Fruit fly (Drosophila melanogaster) whole organism, embryonic: ENCODE data around the gene Eig71Ei.

ENCODE experiments used
- Atf6 ChIP-seq: fragments of 200-800 bp; sonication (Bioruptor generic); IDR thresholded peaks from 2 replicates; pipeline ENCODE4 v1.3.6; 2022; ENCODE audit warnings: missing biosample characterization, missing genetic modification characterization
- CG10274 ChIP-seq: fragments of 200-800 bp; sonication (Bioruptor generic); optimal IDR thresholded peaks from 3 replicates; lab custom pipeline; 2017; ENCODE audit warnings: missing biosample characterization, mild to moderate bottlenecking, missing genetic modification characterization
- CG10565 ChIP-seq: fragments of 200-800 bp; sonication (Bioruptor generic); optimal IDR thresholded peaks from 3 replicates; lab custom pipeline; 2016; ENCODE audit warnings: missing biosample characterization, mild to moderate bottlenecking, missing genetic modification characterization
- CG11085 ChIP-seq: fragments of 200-800 bp; sonication (Bioruptor generic); IDR thresholded peaks from 2 replicates; pipeline ENCODE4 v1.3.6; 2022; ENCODE audit warnings: missing biosample characterization, missing genetic modification characterization
- CG11398 ChIP-seq: fragments of 200-800 bp; sonication (Bioruptor generic); optimal IDR thresholded peaks from 2 replicates; lab custom pipeline; 2016; ENCODE audit warnings: missing biosample characterization, missing genetic modification characterization
- CG11695 ChIP-seq: fragments of 200-800 bp; sonication (Bioruptor generic); IDR thresholded peaks from 3 replicates; pipeline ENCODE4 v1.3.6; 2022; ENCODE audit warnings: missing biosample characterization, missing genetic modification characterization
- CG12391 ChIP-seq: fragments of 200-800 bp; sonication (Bioruptor generic); optimal IDR thresholded peaks from 3 replicates; lab custom pipeline; 2018; ENCODE audit warnings: missing biosample characterization, mild to moderate bottlenecking, missing genetic modification characterization, moderate library complexity
- CG13296 ChIP-seq: fragments of 200-800 bp; sonication (Bioruptor generic); optimal IDR thresholded peaks from 3 replicates; lab custom pipeline; 2018; ENCODE audit warnings: missing biosample characterization, mild to moderate bottlenecking, missing genetic modification characterization
- CG2199 ChIP-seq: fragments of 200-800 bp; sonication (Bioruptor generic); IDR thresholded peaks from 3 replicates; pipeline ENCODE4 v1.3.6; 2022; ENCODE audit warnings: missing biosample characterization, missing genetic modification characterization
- CG2678 ChIP-seq: fragments of 200-800 bp; sonication (Bioruptor generic); optimal IDR thresholded peaks from 3 replicates; lab custom pipeline; 2019; ENCODE audit warnings: missing biosample characterization, mild to moderate bottlenecking, missing genetic modification characterization, moderate library complexity
- CG30020 ChIP-seq: fragments of 200-800 bp; optimal IDR thresholded peaks from 2 replicates; lab custom pipeline; 2019; ENCODE audit warnings: missing biosample characterization, mild to moderate bottlenecking, missing genetic modification characterization, moderate library complexity
- CG4328 ChIP-seq: fragments of 200-800 bp; sonication (Bioruptor generic); optimal IDR thresholded peaks from 3 replicates; lab custom pipeline; 2017; ENCODE audit warnings: missing biosample characterization, missing genetic modification reagents, missing genetic modification characterization
- CG4424 ChIP-seq: fragments of 200-800 bp; sonication (Bioruptor generic); optimal IDR thresholded peaks from 3 replicates; lab custom pipeline; 2016; ENCODE audit warnings: missing biosample characterization, missing genetic modification characterization
- CG5953 ChIP-seq: fragments of 200-800 bp; sonication (Bioruptor generic); IDR thresholded peaks from 2 replicates; pipeline ENCODE4 v1.3.6; 2022; ENCODE audit warnings: missing biosample characterization, missing genetic modification characterization
- CG6654 ChIP-seq: fragments of 200-800 bp; sonication (Bioruptor generic); optimal IDR thresholded peaks from 2 replicates; lab custom pipeline; 2017; ENCODE audit warnings: missing biosample characterization, mild to moderate bottlenecking, missing genetic modification characterization
- CG6683 ChIP-seq: fragments of 200-800 bp; sonication (Bioruptor generic); optimal IDR thresholded peaks from 2 replicates; lab custom pipeline; 2017; ENCODE audit warnings: missing biosample characterization, mild to moderate bottlenecking, missing genetic modification characterization, missing genetic modification reagents
- CG8478 ChIP-seq: fragments of >200 bp; optimal IDR thresholded peaks from 2 replicates; lab custom pipeline; 2018
- CHES-1-like ChIP-seq: fragments of 200-800 bp; sonication (Bioruptor generic); optimal IDR thresholded peaks from 2 replicates; lab custom pipeline; 2016; ENCODE audit warnings: missing biosample characterization, missing genetic modification characterization
- Chrac-16 ChIP-seq: fragments of 200-800 bp; sonication (Bioruptor generic); optimal IDR thresholded peaks from 3 replicates; lab custom pipeline; 2016; ENCODE audit warnings: missing biosample characterization, missing genetic modification characterization
- Dp ChIP-seq: fragments of 200-800 bp; sonication (Bioruptor generic); optimal IDR thresholded peaks from 2 replicates; lab custom pipeline; 2018; ENCODE audit warnings: missing biosample characterization, mild to moderate bottlenecking, missing genetic modification characterization, moderate library complexity
- Ets65A ChIP-seq: fragments of 200-800 bp; sonication (Bioruptor generic); peaks from one replicate; lab custom pipeline; 2016; ENCODE audit warnings: missing biosample characterization, missing genetic modification characterization
- HLH54F ChIP-seq: fragments of 200-800 bp; sonication (Bioruptor generic); optimal IDR thresholded peaks from 3 replicates; lab custom pipeline; 2016; ENCODE audit warnings: missing biosample characterization, missing genetic modification characterization
- Hmr ChIP-seq: fragments of 200-800 bp; sonication (Bioruptor generic); optimal IDR thresholded peaks from 3 replicates; lab custom pipeline; 2017; ENCODE audit warnings: mild to moderate bottlenecking, missing biosample characterization, missing genetic modification reagents, missing genetic modification characterization
- Hr3 ChIP-seq: fragments of 200-800 bp; sonication (Bioruptor generic); optimal IDR thresholded peaks from 3 replicates; lab custom pipeline; 2016; ENCODE audit warnings: missing biosample characterization, missing genetic modification characterization
- Mad ChIP-seq: fragments of 200-800 bp; sonication (Bioruptor generic); optimal IDR thresholded peaks from 2 replicates; lab custom pipeline; 2016; ENCODE audit warnings: missing biosample characterization, missing genetic modification characterization
- Rfx ChIP-seq: fragments of 200-800 bp; sonication (Bioruptor generic); IDR thresholded peaks from 2 replicates; pipeline ENCODE4 v1.3.6; 2022; ENCODE audit warnings: missing biosample characterization, missing genetic modification characterization
- bcd ChIP-seq: fragments of 200-800 bp; sonication (Bioruptor generic); optimal IDR thresholded peaks from 2 replicates; lab custom pipeline; 2017; ENCODE audit warnings: missing biosample characterization, mild to moderate bottlenecking, missing genetic modification characterization
- bowl ChIP-seq: fragments of 200-800 bp; sonication (Bioruptor generic); IDR thresholded peaks from 2 replicates; pipeline ENCODE4 v1.3.6; 2022; ENCODE audit warnings: missing biosample characterization, missing genetic modification characterization
- cad ChIP-seq: fragments of >200 bp; optimal IDR thresholded peaks from 2 replicates; lab custom pipeline; 2017; ENCODE audit warnings: missing biosample characterization, missing genetic modification characterization
- chinmo ChIP-seq: fragments of 200-800 bp; sonication (Bioruptor generic); IDR thresholded peaks from 4 replicates; pipeline ENCODE4 v1.3.6; 2022; ENCODE audit warnings: missing biosample characterization, missing genetic modification characterization; ENCODE audit not compliant: partially characterized antibody
- chn ChIP-seq: fragments of 200-800 bp; sonication (Bioruptor generic); optimal IDR thresholded peaks from 2 replicates; lab custom pipeline; 2016; ENCODE audit warnings: missing biosample characterization, missing genetic modification characterization
- dysf ChIP-seq: fragments of 200-800 bp; sonication (Bioruptor generic); IDR thresholded peaks from 3 replicates; pipeline ENCODE4 v1.3.6; 2022; ENCODE audit warnings: missing biosample characterization, missing genetic modification characterization
- gsb-n ChIP-seq: fragments of 200-800 bp; sonication (Bioruptor generic); optimal IDR thresholded peaks from 3 replicates; lab custom pipeline; 2018; ENCODE audit warnings: missing biosample characterization, mild to moderate bottlenecking, missing genetic modification characterization
- ham ChIP-seq: fragments of 200-800 bp; sonication (Bioruptor generic); IDR thresholded peaks from 2 replicates; pipeline ENCODE4 v1.3.6; 2022; ENCODE audit warnings: missing biosample characterization, missing genetic modification characterization
- hth ChIP-seq: fragments of >200 bp; optimal IDR thresholded peaks from 2 replicates; lab custom pipeline; 2017; ENCODE audit warnings: inconsistent platforms
- insv ChIP-seq, 2 experiments: fragments of 200-800 bp; sonication (Bioruptor generic); optimal IDR thresholded peaks; 3 replicates each; lab custom pipeline; 2016 to 2018; ENCODE audit warnings: missing biosample characterization in 2 of 2, missing genetic modification characterization in 2 of 2
- jumu ChIP-seq: fragments of 200-800 bp; sonication (Bioruptor generic); optimal IDR thresholded peaks from 3 replicates; lab custom pipeline; 2016; ENCODE audit warnings: missing biosample characterization, missing genetic modification characterization
- ken ChIP-seq: fragments of 200-800 bp; sonication (Bioruptor generic); IDR thresholded peaks from 3 replicates; pipeline ENCODE4 v1.3.6; 2022; ENCODE audit warnings: missing biosample characterization, missing genetic modification characterization
- klu ChIP-seq: fragments of 200-800 bp; sonication (Bioruptor generic); IDR thresholded peaks from 2 replicates; pipeline ENCODE4 v1.3.6; 2022; ENCODE audit warnings: missing biosample characterization, missing genetic modification characterization
- knrl ChIP-seq: fragments of 200-800 bp; sonication (Bioruptor generic); IDR thresholded peaks from 3 replicates; pipeline ENCODE4 v1.3.6; 2022; ENCODE audit warnings: missing biosample characterization, missing genetic modification characterization; ENCODE audit not compliant: partially characterized antibody
- lab ChIP-seq: fragments of 200-800 bp; sonication (Bioruptor generic); optimal IDR thresholded peaks from 3 replicates; lab custom pipeline; 2017; ENCODE audit warnings: missing biosample characterization, missing genetic modification characterization, mild to moderate bottlenecking, moderate library complexity, missing genetic modification reagents
- mirr ChIP-seq: fragments of 200-800 bp; sonication (Bioruptor generic); optimal IDR thresholded peaks from 3 replicates; lab custom pipeline; 2018; ENCODE audit warnings: missing biosample characterization, mild to moderate bottlenecking, missing genetic modification characterization
- repo ChIP-seq: fragments of 200-800 bp; sonication (Bioruptor generic); optimal IDR thresholded peaks from 2 replicates; lab custom pipeline; 2016; ENCODE audit warnings: missing biosample characterization, missing genetic modification characterization
- run ChIP-seq: fragments of 200-800 bp; sonication (Bioruptor generic); optimal IDR thresholded peaks from 3 replicates; lab custom pipeline; 2018; ENCODE audit warnings: missing biosample characterization, mild to moderate bottlenecking, missing genetic modification characterization
- sisA ChIP-seq: fragments of 200-800 bp; sonication (Bioruptor generic); IDR thresholded peaks from 2 replicates; pipeline ENCODE4 v1.3.6; 2022; ENCODE audit warnings: missing biosample characterization, missing genetic modification characterization
- sob ChIP-seq: fragments of 200-800 bp; sonication (Bioruptor generic); IDR thresholded peaks from 2 replicates; pipeline ENCODE4 v1.3.6; 2022; ENCODE audit warnings: missing biosample characterization, missing genetic modification characterization
- trh ChIP-seq: fragments of 200-800 bp; sonication (Bioruptor generic); optimal IDR thresholded peaks from 2 replicates; lab custom pipeline; 2016; ENCODE audit warnings: missing biosample characterization, missing genetic modification characterization
- tup ChIP-seq: fragments of 200-800 bp; sonication (Bioruptor generic); optimal IDR thresholded peaks from 2 replicates; lab custom pipeline; 2016; ENCODE audit warnings: missing biosample characterization, mild to moderate bottlenecking, missing genetic modification characterization, moderate library complexity
- vfl ChIP-seq: fragments of 200-800 bp; sonication (Bioruptor generic); optimal IDR thresholded peaks from 2 replicates; lab custom pipeline; 2016; ENCODE audit warnings: missing biosample characterization, missing genetic modification characterization
- wdn ChIP-seq: fragments of 200-800 bp; sonication (Bioruptor generic); IDR thresholded peaks from 2 replicates; pipeline ENCODE4 v1.3.6; 2022; ENCODE audit warnings: missing biosample characterization, missing genetic modification characterization

Gene Eig71Ei

dm6 chr3L:15625676-15626414 is 33.7 kb upstream of the Eig71Ei start (continued):
- TF ChIP-seq CG11398 (GFP tag; lab: Kevin White, UChicago) (no peak), trh (peak; percentile 59), repo (GFP tag; lab: Kevin White, UChicago) (no peak), chinmo (peak; percentile 83; the same call in 2 of the 4 replicates), run (tag; lab: Kevin White, UChicago) (peak; percentile 89), ken (GFP tag; lab: Robert Waterston, UW) (peak; percentile 63; the same call in 2 of the 3 replicates), ham (GFP tag; lab: Robert Waterston, UW) (no peak), dysf (GFP tag; lab: Robert Waterston, UW) (peak; percentile 90), CG2199 (0 out of 3 replicates have a peak, but pooled peaks have one; percentile 13), CG6683 (peak; percentile 84), gsb-n (tag; lab: Kevin White, UChicago) (peak; percentile 91), Hmr (GFP tag; lab: Kevin White, UChicago) (peak; percentile 88), Hr3 (peak; percentile 91), CG11085 (GFP tag; lab: Robert Waterston, UW) (peak; percentile 55; the same call in 1 of the 2 replicates), Atf6 (peak; percentile 85), CG12391 (tag; lab: Kevin White, UChicago) (peak; percentile 93), insv (GFP tag; optimal IDR thresholded peaks at IDR 0.05; lab: Kevin White, UChicago) (peak in 1 of 2 experiments; percentile 5), CG13296 (GFP tag; lab: Kevin White, UChicago) (peak; percentile 79), jumu (GFP tag; lab: Kevin White, UChicago) (peak; percentile 33), Dp (peak; percentile 89), CG6654 (peak; percentile 87), CG30020 (tag; lab: Kevin White, UChicago) (peak; percentile 69), CHES-1-like (GFP tag; lab: Kevin White, UChicago) (peak; percentile 1), Mad (GFP tag; lab: Kevin White, UChicago) (peak; percentile 2), wdn (GFP tag; lab: Robert Waterston, UW) (peak; percentile 48; the same call in 1 of the 2 replicates), CG10274 (GFP tag; lab: Kevin White, UChicago) (peak; percentile 59), sisA (GFP tag; lab: Robert Waterston, UW) (peak; percentile 85), CG4424 (GFP tag; lab: Kevin White, UChicago) (peak; percentile 93), CG2678 (tag; lab: Kevin White, UChicago) (peak; percentile 97), knrl (GFP tag; lab: Robert Waterston, UW) (no peak), tup (GFP tag; lab: Kevin White, UChicago) (peak; percentile 16), CG4328 (peak; percentile 75), bowl (GFP tag; lab: Robert Waterston, UW) (0 out of 2 replicates have a peak, but pooled peaks have one; percentile 11), cad (GFP tag; lab: Kevin White, UChicago) (no peak), CG5953 (0 out of 2 replicates have a peak, but pooled peaks have one; percentile 16), klu (GFP tag; lab: Robert Waterston, UW) (no peak; the same call in 1 of the 2 replicates), CG11695 (GFP tag; lab: Robert Waterston, UW) (peak; percentile 89), vfl (GFP tag; lab: Kevin White, UChicago) (peak; percentile 25), lab (peak; percentile 90), sob (peak; percentile 76), CG8478 (lab: Kevin White, UChicago) (no peak), Rfx (GFP tag; lab: Robert Waterston, UW) (peak; percentile 81), bcd (GFP tag; lab: Kevin White, UChicago) (peak; percentile 93), HLH54F (no peak), chn (GFP tag; lab: Kevin White, UChicago) (no peak), mirr (GFP tag; lab: Kevin White, UChicago) (peak; percentile 11), hth (lab: Kevin White, UChicago) (no peak), Chrac-16 (peak; percentile 83), CG10565 (peak; percentile 7), Ets65A (GFP tag; lab: Kevin White, UChicago) (peak; percentile 39)
